Worm (Caenorhabditis elegans) whole organism, L2 larva: ENCODE measurements around the gene cyp-35A1.

ENCODE experiments used
- R02D3.7 ChIP-seq: fragments of 150-350 bp; optimal IDR thresholded peaks from 2 replicates; lab custom pipeline; 2014; ENCODE audit warnings: missing biosample characterization, missing genetic modification characterization
- ZK546.5 ChIP-seq: sonication (generic microtip); optimal IDR thresholded peaks from 2 replicates; lab custom pipeline; 2017; ENCODE audit warnings: missing biosample characterization, missing genetic modification characterization
- ama-1 ChIP-seq: fragments of 150-350 bp; optimal IDR thresholded peaks from 2 replicates; lab custom pipeline; 2018; ENCODE audit warnings: inconsistent platforms
- dmd-4 ChIP-seq: sonication (generic microtip); optimal IDR thresholded peaks from 2 replicates; lab custom pipeline; 2017; ENCODE audit warnings: missing biosample characterization, missing genetic modification characterization
- elt-3 ChIP-seq: sonication (generic microtip); optimal IDR thresholded peaks from 2 replicates; lab custom pipeline; 2017; ENCODE audit warnings: missing biosample characterization, missing genetic modification characterization
- nhr-21 ChIP-seq: fragments of 150-350 bp; optimal IDR thresholded peaks from 2 replicates; lab custom pipeline; 2014; ENCODE audit warnings: missing biosample characterization, missing genetic modification characterization
- skn-1 ChIP-seq: sonication (generic microtip); optimal IDR thresholded peaks from 2 replicates; lab custom pipeline; 2017; ENCODE audit warnings: missing biosample characterization, missing genetic modification characterization
- snpc-4 ChIP-seq: fragments of 150-350 bp; optimal IDR thresholded peaks from 2 replicates; lab custom pipeline; 2014; ENCODE audit warnings: missing biosample characterization, missing genetic modification characterization
- unc-62 ChIP-seq: fragments of 150-350 bp; optimal IDR thresholded peaks from 2 replicates; lab custom pipeline; 2014; ENCODE audit warnings: missing biosample characterization, missing genetic modification reagents, missing genetic modification characterization
- ztf-4 ChIP-seq: fragments of 150-350 bp; optimal IDR thresholded peaks from 2 replicates; lab custom pipeline; 2014; ENCODE audit warnings: missing biosample characterization, missing genetic modification characterization

- no peak for TF ChIP-seq dmd-4 (tag; lab: Kevin White, UChicago)
- no peak for TF ChIP-seq snpc-4 (tag; lab: Kevin White, UChicago)
- no peak for TF ChIP-seq unc-62 (GFP tag; lab: Kevin White, UChicago)
- TF ChIP-seq R02D3.7 = no peak
- TF ChIP-seq skn-1 (tag; lab: Kevin White, UChicago) = no peak
- TF ChIP-seq elt-3 (tag; lab: Kevin White, UChicago) = no peak
- TF ChIP-seq ZK546.5 (tag; lab: Kevin White, UChicago) = no peak
- TF ChIP-seq ama-1 (lab: Kevin White, UChicago) = no peak
- TF ChIP-seq nhr-21 (tag; lab: Kevin White, UChicago) = no peak
- no peak for TF ChIP-seq ztf-4
Observed at ce11 chrV:7409599-7409998, 48.0 kb upstream of the cyp-35A1 start, which contains the start of gene R13D7.2.
